Worm (Caenorhabditis elegans): ENCODE measurements around the gene R12B2.2.

- TF ChIP-seq unc-39 (tag; optimal IDR thresholded peaks at IDR 0.05) (no peak), ama-1 (optimal IDR thresholded peaks at IDR 0.05) (no peak), elt-2 (tag; optimal IDR thresholded peaks at IDR 0.05) (no peak), nfya-1 (tag; optimal IDR thresholded peaks at IDR 0.05; ENCODE audit: insufficient read depth) (no peak), nhr-43 (tag; optimal IDR thresholded peaks at IDR 0.05; ENCODE audit: poor library complexity, severe bottlenecking) (no peak), lin-39 (tag; optimal IDR thresholded peaks at IDR 0.05) (no peak), ceh-82 (tag; optimal IDR thresholded peaks at IDR 0.05) (no peak), jun-1 (tag; optimal IDR thresholded peaks at IDR 0.05) (no peak), elt-1 (tag; optimal IDR thresholded peaks at IDR 0.05) (no peak), zag-1 (tag; optimal IDR thresholded peaks at IDR 0.05) (no peak), lin-15B (tag; optimal IDR thresholded peaks at IDR 0.05) (no peak)
Measured at ce11 chrIII:5782080-5782479, 24.7 kb upstream of the R12B2.2 start.
